Worm (Caenorhabditis elegans) whole organism, early embryonic: ENCODE measurements around the gene srj-23.

Experiments used
- B0310.2 ChIP-seq: sonication (generic microtip); optimal IDR thresholded peaks from 2 replicates; lab custom pipeline; 2016; ENCODE audit warnings: mild to moderate bottlenecking, missing genetic modification characterization, missing compliant biosample characterization
- F13C5.2 ChIP-seq: sonication (generic microtip); optimal IDR thresholded peaks from 2 replicates; lab custom pipeline; 2017; ENCODE audit warnings: mild to moderate bottlenecking, missing genetic modification characterization, inconsistent platforms, missing compliant biosample characterization
- aly-1 ChIP-seq: sonication (generic microtip); optimal IDR thresholded peaks from 2 replicates; lab custom pipeline; 2016; ENCODE audit warnings: missing genetic modification characterization, missing compliant biosample characterization
- ama-1 ChIP-seq: fragments of 150-350 bp; optimal IDR thresholded peaks from 2 replicates; lab custom pipeline; 2014
- ceh-13 ChIP-seq: fragments of 200-800 bp; sonication (Bioruptor generic); optimal IDR thresholded peaks from 2 replicates; lab custom pipeline; 2018; ENCODE audit warnings: mild to moderate bottlenecking, missing genetic modification characterization, missing compliant biosample characterization
- ceh-36 ChIP-seq: sonication (generic microtip); optimal IDR thresholded peaks from 2 replicates; lab custom pipeline; 2016; ENCODE audit warnings: missing genetic modification characterization, inconsistent platforms, missing compliant biosample characterization
- ets-7 ChIP-seq: sonication (generic microtip); optimal IDR thresholded peaks from 2 replicates; lab custom pipeline; 2016; ENCODE audit warnings: missing genotype, missing genetic modification characterization, missing compliant biosample characterization
- flt-1 ChIP-seq: fragments of 200-800 bp; sonication (Bioruptor generic); IDR thresholded peaks from 2 replicates; pipeline ENCODE4 v1.3.6; 2022; ENCODE audit warnings: missing genetic modification characterization, missing compliant biosample characterization
- hmbx-1 ChIP-seq: sonication (generic microtip); optimal IDR thresholded peaks from 2 replicates; lab custom pipeline; 2016; ENCODE audit warnings: mild to moderate bottlenecking, missing genetic modification characterization, missing compliant biosample characterization
- hmg-4 ChIP-seq: fragments of 200-800 bp; sonication (Bioruptor generic); optimal IDR thresholded peaks from 2 replicates; lab custom pipeline; 2018; ENCODE audit warnings: mild to moderate bottlenecking, missing genetic modification characterization, missing compliant biosample characterization
- hnd-1 ChIP-seq: sonication (generic microtip); optimal IDR thresholded peaks from 2 replicates; lab custom pipeline; 2016; ENCODE audit warnings: missing genetic modification characterization, missing compliant biosample characterization
- pes-1 ChIP-seq: fragments of 200-800 bp; sonication (Bioruptor generic); IDR thresholded peaks from 2 replicates; pipeline ENCODE4 v1.3.6; 2022; ENCODE audit warnings: missing genetic modification reagents, missing genetic modification characterization, missing compliant biosample characterization
- scrt-1 ChIP-seq: fragments of 200-800 bp; sonication (Bioruptor generic); IDR thresholded peaks from 2 replicates; pipeline ENCODE4 v1.3.6; 2022; ENCODE audit warnings: missing genetic modification characterization, missing compliant biosample characterization
- sea-1 ChIP-seq: fragments of 200-800 bp; sonication (Bioruptor generic); conservative IDR thresholded peaks from 2 replicates; pipeline ENCODE4 v1.3.6; 2022; ENCODE audit warnings: missing genetic modification characterization, missing compliant biosample characterization
- tbx-11 ChIP-seq: fragments of 200-800 bp; sonication (Bioruptor generic); IDR thresholded peaks from 2 replicates; pipeline ENCODE4 v1.3.6; 2022; ENCODE audit warnings: missing genetic modification characterization, missing compliant biosample characterization
- tbx-37 ChIP-seq: fragments of 200-800 bp; sonication (Bioruptor generic); conservative IDR thresholded peaks from 2 replicates; pipeline ENCODE4 v1.3.6; 2022; ENCODE audit warnings: missing genetic modification reagents, missing genetic modification characterization, missing compliant biosample characterization
- tra-4 ChIP-seq: sonication (generic microtip); optimal IDR thresholded peaks from 2 replicates; lab custom pipeline; 2017; ENCODE audit warnings: missing genetic modification characterization, missing compliant biosample characterization

srj-23 gene

DNA sequence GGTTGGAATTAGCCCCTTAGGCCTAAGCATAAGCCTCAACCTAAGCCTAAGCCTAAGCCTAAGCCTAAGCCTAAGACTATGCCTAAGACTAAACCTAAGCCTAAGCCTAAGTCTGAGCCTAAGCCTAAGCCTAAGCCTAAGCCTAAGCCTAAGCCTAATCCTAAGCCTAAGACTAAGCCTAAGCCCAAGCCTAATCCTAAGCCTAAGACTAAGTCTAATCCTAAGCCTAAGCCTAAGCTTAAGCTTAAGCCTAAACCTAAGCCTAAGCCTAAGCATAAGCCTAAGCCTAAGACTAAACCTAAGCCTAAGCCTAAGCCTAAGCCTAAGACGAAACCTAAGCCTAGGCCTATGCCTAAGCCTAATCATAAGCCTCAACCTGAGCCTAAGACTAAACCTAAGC, 28.1 kb upstream of the srj-23 start:
- TF ChIP-seq ceh-36 (tag; lab: Kevin White, UChicago) (peak; percentile 96), tra-4 (tag; lab: Kevin White, UChicago) (no peak)

DNA sequence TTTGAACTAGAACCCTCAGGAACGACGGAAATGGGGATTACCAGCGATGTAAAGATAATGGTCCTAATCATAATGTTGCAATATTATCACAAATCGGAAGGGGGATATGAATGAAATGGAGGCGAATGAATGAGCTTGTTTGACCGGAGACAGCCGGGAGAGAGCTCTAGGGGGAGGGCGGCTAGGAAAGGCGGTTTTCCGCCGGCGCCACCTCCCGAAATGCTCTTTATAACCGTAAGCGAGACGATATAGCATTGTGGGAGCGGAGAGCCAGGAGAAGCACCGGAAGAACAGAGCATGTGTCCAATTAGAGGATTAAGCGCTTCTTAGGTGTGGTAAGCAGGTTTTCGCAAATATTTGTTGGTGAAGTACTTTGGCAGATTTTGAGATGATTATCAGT, 25.8 kb upstream of the srj-23 start, which contains the start of gene R12A1.3:
R12A1.3 (minus strand) TSS at position 200 of the 400 bp plus-strand sequence.
- TF ChIP-seq scrt-1 (no peak), sea-1 (GFP tag; lab: Robert Waterston, UW) (no peak), flt-1 (GFP tag; lab: Robert Waterston, UW) (no peak), hmg-4 (no peak), ets-7 (no peak), pes-1 (GFP tag; lab: Robert Waterston, UW) (no peak), ceh-36 (tag; lab: Kevin White, UChicago) (no peak), ama-1 (lab: Kevin White, UChicago) (no peak), aly-1 (tag; lab: Kevin White, UChicago) (no peak), hnd-1 (tag; lab: Kevin White, UChicago) (no peak), tbx-37 (GFP tag; lab: Robert Waterston, UW) (no peak), tbx-11 (GFP tag; lab: Robert Waterston, UW) (no peak), F13C5.2 (tag; lab: Kevin White, UChicago) (no peak), tra-4 (tag; lab: Kevin White, UChicago) (no peak), ceh-13 (no peak), hmbx-1 (tag; lab: Kevin White, UChicago) (no peak), B0310.2 (tag; lab: Kevin White, UChicago) (no peak)

DNA sequence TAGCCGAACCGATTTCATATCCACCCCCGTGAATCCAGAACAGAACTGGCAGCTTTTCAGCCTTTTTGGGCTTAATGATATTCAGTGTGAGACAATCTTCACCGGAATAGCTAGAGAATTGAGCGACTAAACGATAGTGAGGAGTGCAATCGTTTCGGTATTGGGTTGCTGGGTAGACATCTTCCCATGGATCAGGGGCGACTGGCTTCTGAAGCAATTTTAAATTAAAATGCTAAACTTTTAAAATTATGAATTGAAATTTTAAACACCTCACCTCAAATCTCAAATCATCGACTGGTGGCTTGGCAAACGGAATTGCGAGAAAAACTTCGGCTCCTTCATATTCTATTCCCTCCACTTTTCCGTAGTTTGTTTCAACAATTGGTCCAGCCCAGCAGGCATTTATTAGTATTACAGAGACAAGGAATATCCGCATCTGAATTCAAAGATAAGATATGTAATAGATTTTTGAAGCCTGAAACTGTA, 19.7 kb upstream of the srj-23 start, which contains the start of gene ges-1:
ges-1 (minus strand) TSS at position 436 of the 486 bp plus-strand sequence.
- TF ChIP-seq hnd-1 (tag; lab: Kevin White, UChicago), result no peak
- TF ChIP-seq pes-1 (GFP tag; lab: Robert Waterston, UW), result no peak
- TF ChIP-seq ama-1 (lab: Kevin White, UChicago), result no peak
- TF ChIP-seq ceh-13, result no peak
- no peak for TF ChIP-seq tra-4 (tag; lab: Kevin White, UChicago)
- TF ChIP-seq tbx-37 (GFP tag; lab: Robert Waterston, UW), result no peak
- TF ChIP-seq ets-7, result no peak
- TF ChIP-seq aly-1 (tag; lab: Kevin White, UChicago), result no peak
- TF ChIP-seq B0310.2 (tag; lab: Kevin White, UChicago), result no peak
- TF ChIP-seq sea-1 (GFP tag; lab: Robert Waterston, UW), result no peak
- no peak for TF ChIP-seq ceh-36 (tag; lab: Kevin White, UChicago)
- no peak for TF ChIP-seq scrt-1
- no peak for TF ChIP-seq F13C5.2 (tag; lab: Kevin White, UChicago)
- no peak for TF ChIP-seq hmg-4
- TF ChIP-seq flt-1 (GFP tag; lab: Robert Waterston, UW), result no peak

DNA sequence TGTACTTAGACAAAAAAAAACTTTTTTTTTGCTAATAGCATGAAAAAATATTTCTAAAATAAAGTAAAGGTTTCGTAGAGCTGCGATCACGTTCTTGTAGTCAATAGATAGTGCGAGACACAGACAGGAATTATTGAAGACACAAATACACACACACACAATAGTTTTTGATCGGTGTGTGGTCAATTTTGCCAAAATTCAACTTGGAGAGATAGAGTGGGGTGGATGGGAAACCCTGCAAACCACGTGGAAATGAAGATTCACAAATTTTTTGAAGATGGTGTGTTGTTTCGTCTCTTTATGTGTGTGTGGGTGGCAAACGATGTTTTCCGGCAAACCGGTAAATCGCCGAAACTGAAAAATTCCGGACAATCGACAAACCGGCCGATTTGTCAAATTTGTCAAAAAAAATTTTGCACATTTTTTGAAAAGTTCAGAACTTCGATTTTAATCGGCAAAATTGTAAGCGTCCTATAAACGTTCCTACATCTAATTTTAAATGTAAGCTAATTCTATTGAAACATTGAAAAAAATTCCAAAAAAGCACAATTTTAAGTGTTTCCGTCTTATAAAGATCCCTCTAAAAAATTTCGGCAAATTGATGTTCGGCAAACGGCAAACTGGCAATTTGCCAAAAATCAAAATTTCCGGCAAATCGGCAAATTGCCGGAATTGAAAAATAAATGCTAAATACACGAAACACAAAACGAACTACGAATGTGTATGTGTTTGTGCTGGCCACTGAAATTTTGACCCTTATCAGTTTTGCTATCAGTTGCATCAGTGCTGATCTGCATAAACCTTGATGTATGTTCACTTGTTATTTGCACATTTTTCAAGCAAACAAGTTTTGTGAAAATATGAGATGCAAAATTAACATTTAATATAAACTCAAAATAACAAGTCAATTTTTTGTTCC, 18.7 kb upstream of the srj-23 start:
- TF ChIP-seq B0310.2 (tag; lab: Kevin White, UChicago), result no peak
- no peak for TF ChIP-seq tbx-37 (GFP tag; lab: Robert Waterston, UW)
- TF ChIP-seq ets-7, result no peak
- TF ChIP-seq flt-1 (GFP tag; lab: Robert Waterston, UW), result no peak
- no peak for TF ChIP-seq hmbx-1 (tag; lab: Kevin White, UChicago)
- no peak for TF ChIP-seq ceh-13
- TF ChIP-seq sea-1 (GFP tag; lab: Robert Waterston, UW), result no peak
- no peak for TF ChIP-seq hmg-4

DNA sequence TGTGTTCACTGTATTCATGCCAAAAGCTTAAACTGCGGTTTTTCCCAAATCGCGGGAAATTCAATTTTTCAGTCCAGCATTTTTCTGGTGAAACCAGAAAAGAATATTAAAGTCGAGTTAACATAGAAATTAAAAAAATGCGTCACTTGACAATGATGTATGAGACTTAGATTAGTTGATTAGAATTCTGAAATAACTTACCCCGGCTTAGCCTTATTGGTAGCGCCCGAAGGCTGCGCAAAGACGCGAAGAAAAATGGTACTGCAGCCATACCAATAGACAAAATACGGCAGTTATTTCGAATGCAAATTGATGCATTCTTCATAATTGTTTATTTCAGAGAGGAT, 18.0 kb upstream of the srj-23 start:
- TF ChIP-seq scrt-1 (no peak), ceh-36 (tag; lab: Kevin White, UChicago) (no peak), tbx-11 (GFP tag; lab: Robert Waterston, UW) (no peak), ama-1 (lab: Kevin White, UChicago) (no peak), pes-1 (GFP tag; lab: Robert Waterston, UW) (no peak), flt-1 (GFP tag; lab: Robert Waterston, UW) (no peak), tbx-37 (GFP tag; lab: Robert Waterston, UW) (no peak), hnd-1 (tag; lab: Kevin White, UChicago) (no peak), hmbx-1 (tag; lab: Kevin White, UChicago) (no peak), tra-4 (tag; lab: Kevin White, UChicago) (no peak), hmg-4 (no peak), sea-1 (GFP tag; lab: Robert Waterston, UW) (no peak), F13C5.2 (tag; lab: Kevin White, UChicago) (no peak)

DNA sequence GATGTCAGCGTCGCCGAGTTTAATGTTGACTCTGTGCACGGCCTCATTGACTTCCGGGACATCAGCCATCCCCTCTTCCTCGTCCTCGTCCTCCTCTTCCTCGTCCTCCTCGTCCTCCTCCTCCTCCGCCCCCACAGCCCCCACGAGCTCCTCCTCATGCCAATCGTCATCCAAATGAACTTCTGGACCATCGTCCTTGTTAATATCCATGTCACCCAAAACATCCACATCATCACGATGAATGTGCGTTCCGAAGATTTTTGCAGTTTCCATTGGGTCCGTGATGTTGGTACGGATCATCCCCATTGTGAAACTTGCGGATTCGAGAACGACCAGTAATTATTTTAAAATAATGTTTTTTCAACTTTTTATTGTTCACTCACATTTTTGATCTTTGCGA, 17.0 kb upstream of the srj-23 start:
- no peak for TF ChIP-seq scrt-1
- no peak for TF ChIP-seq tbx-11 (GFP tag; lab: Robert Waterston, UW)
- TF ChIP-seq tbx-37 (GFP tag; lab: Robert Waterston, UW), result no peak
- TF ChIP-seq tra-4 (tag; lab: Kevin White, UChicago), result no peak
- no peak for TF ChIP-seq ets-7
- no peak for TF ChIP-seq aly-1 (tag; lab: Kevin White, UChicago)
- TF ChIP-seq sea-1 (GFP tag; lab: Robert Waterston, UW), result no peak
- no peak for TF ChIP-seq ceh-13

DNA sequence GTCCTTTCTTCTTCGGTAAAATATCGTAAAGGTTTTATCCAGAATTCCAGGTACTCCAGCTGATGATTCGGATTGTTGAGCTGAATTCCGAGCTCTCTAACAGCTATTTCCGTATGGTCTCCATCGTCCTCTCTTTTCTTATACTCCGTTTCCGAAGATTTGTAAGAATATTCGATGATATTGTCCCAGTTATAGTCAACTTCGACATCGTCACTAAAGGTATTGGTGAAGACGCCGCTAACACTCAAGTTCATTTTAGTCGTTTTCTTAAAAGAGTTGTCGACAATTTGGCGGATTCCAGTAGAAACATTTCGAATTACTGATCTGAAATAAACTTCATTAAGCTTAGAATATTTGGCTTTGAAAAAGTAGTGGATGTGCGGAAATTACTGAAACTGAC, 16.3 kb upstream of the srj-23 start:
- TF ChIP-seq ama-1 (lab: Kevin White, UChicago), result no peak
- no peak for TF ChIP-seq aly-1 (tag; lab: Kevin White, UChicago)
- no peak for TF ChIP-seq tbx-37 (GFP tag; lab: Robert Waterston, UW)
- TF ChIP-seq B0310.2 (tag; lab: Kevin White, UChicago), result no peak
- no peak for TF ChIP-seq ceh-36 (tag; lab: Kevin White, UChicago)
- TF ChIP-seq ceh-13, result no peak
- TF ChIP-seq tbx-11 (GFP tag; lab: Robert Waterston, UW), result no peak
- no peak for TF ChIP-seq hmg-4
